Worm (Caenorhabditis elegans) whole organism, young adult: ENCODE data around the gene Y61A9LA.3.

Experiments
- B0035.1 ChIP-seq: sonication (generic microtip); optimal IDR thresholded peaks from 2 replicates; lab custom pipeline; 2016; ENCODE audit warnings: missing genetic modification characterization, mild to moderate bottlenecking, missing compliant biosample characterization, missing genotype, missing genetic modification reagents
- D2030.7 ChIP-seq: fragments of 200-800 bp; sonication (Bioruptor generic); IDR thresholded peaks from 2 replicates; pipeline ENCODE4 v1.3.6; 2022; ENCODE audit warnings: missing genetic modification reagents, missing genetic modification characterization, missing compliant biosample characterization
- F37B4.10 ChIP-seq: fragments of 200-800 bp; sonication (Bioruptor generic); IDR thresholded peaks from 2 replicates; pipeline ENCODE4 v1.3.6; 2022; ENCODE audit warnings: missing genetic modification characterization, missing compliant biosample characterization
- F39B2.1 ChIP-seq: fragments of 200-800 bp; sonication (Bioruptor generic); IDR thresholded peaks from 2 replicates; pipeline ENCODE4 v1.3.6; 2022; ENCODE audit warnings: missing genetic modification reagents, missing genetic modification characterization, missing compliant biosample characterization
- F52B5.7 ChIP-seq: sonication (generic microtip); optimal IDR thresholded peaks from 2 replicates; lab custom pipeline; 2016; ENCODE audit warnings: mild to moderate bottlenecking, missing genetic modification characterization, missing compliant biosample characterization
- T07F8.4 ChIP-seq: sonication (generic microtip); optimal IDR thresholded peaks from 2 replicates; lab custom pipeline; 2016; ENCODE audit warnings: mild to moderate bottlenecking, missing genetic modification characterization, moderate library complexity, missing compliant biosample characterization
- Y56A3A.18 ChIP-seq: fragments of 200-800 bp; sonication (Bioruptor generic); IDR thresholded peaks from 2 replicates; pipeline ENCODE4 v1.3.6; 2022; ENCODE audit warnings: missing genetic modification reagents, missing genetic modification characterization, missing compliant biosample characterization
- Y67H2A.10 ChIP-seq: fragments of 200-800 bp; sonication (Bioruptor generic); conservative IDR thresholded peaks from 2 replicates; pipeline ENCODE4 v1.3.6; 2022; ENCODE audit warnings: missing genetic modification reagents, missing genetic modification characterization, missing compliant biosample characterization
- aptf-3 ChIP-seq: fragments of 200-800 bp; sonication (Bioruptor generic); IDR thresholded peaks from 2 replicates; pipeline ENCODE4 v1.3.6; 2022; ENCODE audit warnings: missing genetic modification characterization, missing compliant biosample characterization
- atf-7 ChIP-seq: sonication (generic microtip); optimal IDR thresholded peaks from 2 replicates; lab custom pipeline; 2017; ENCODE audit warnings: mild to moderate bottlenecking, missing genetic modification characterization, missing compliant biosample characterization
- attf-3 ChIP-seq: fragments of 200-800 bp; sonication (Bioruptor generic); conservative IDR thresholded peaks from 2 replicates; pipeline ENCODE4 v1.3.6; 2022; ENCODE audit warnings: missing genetic modification reagents, missing genetic modification characterization, missing compliant biosample characterization
- cebp-1 ChIP-seq, 2 experiments: fragments of 200-800 bp in 1 of 2; sonication (Bioruptor generic) in 1 of 2; sonication (generic microtip) in 1 of 2; IDR thresholded peaks in 1 of 2; optimal IDR thresholded peaks in 1 of 2; 2 replicates each; pipeline versions ENCODE4 v1.3.6 to Lab custom; 2017 to 2022; ENCODE audit warnings: missing compliant biosample characterization in 2 of 2, missing genetic modification characterization in 2 of 2, mild to moderate bottlenecking in 1 of 2, missing genetic modification reagents in 1 of 2, moderate library complexity in 1 of 2
- cebp-2 ChIP-seq: fragments of 200-800 bp; sonication (Bioruptor generic); IDR thresholded peaks from 2 replicates; pipeline ENCODE4 v1.3.6; 2022; ENCODE audit warnings: missing genetic modification characterization, missing compliant biosample characterization
- ceh-40 ChIP-seq: fragments of 200-800 bp; sonication (Bioruptor generic); IDR thresholded peaks from 2 replicates; pipeline ENCODE4 v1.3.6; 2022; ENCODE audit warnings: missing genetic modification characterization, missing compliant biosample characterization
- ceh-58 ChIP-seq: fragments of 200-800 bp; sonication (Bioruptor generic); IDR thresholded peaks from 2 replicates; pipeline ENCODE4 v1.3.6; 2022; ENCODE audit warnings: missing genetic modification characterization, missing compliant biosample characterization
- ceh-91 ChIP-seq: fragments of 200-800 bp; sonication (Bioruptor generic); IDR thresholded peaks from 2 replicates; pipeline ENCODE4 v1.3.6; 2022; ENCODE audit warnings: missing genetic modification reagents, missing genetic modification characterization, missing compliant biosample characterization
- lag-1 ChIP-seq: fragments of 200-800 bp; sonication (Bioruptor generic); IDR thresholded peaks from 2 replicates; pipeline ENCODE4 v1.3.6; 2022; ENCODE audit warnings: missing genetic modification reagents, missing genetic modification characterization, missing compliant biosample characterization
- lin-26 ChIP-seq: fragments of 200-800 bp; sonication (Bioruptor generic); IDR thresholded peaks from 2 replicates; pipeline ENCODE4 v1.3.6; 2022; ENCODE audit warnings: missing genetic modification reagents, missing genetic modification characterization, missing compliant biosample characterization
- lin-35 ChIP-seq, 3 experiments: fragments of 150-350 bp in 2 of 3; sonication (generic microtip) in 1 of 3; optimal IDR thresholded peaks; 2 replicates each; lab custom pipeline; 2014 to 2018; ENCODE audit warnings: missing biosample characterization in 3 of 3, missing genetic modification characterization in 3 of 3, missing genetic modification reagents in 3 of 3
- lsl-1 ChIP-seq: fragments of 200-800 bp; sonication (Bioruptor generic); optimal IDR thresholded peaks from 2 replicates; lab custom pipeline; 2018; ENCODE audit warnings: mild to moderate bottlenecking, missing genetic modification characterization, moderate library complexity, missing compliant biosample characterization
- madf-10 ChIP-seq: sonication (generic microtip); optimal IDR thresholded peaks from 2 replicates; lab custom pipeline; 2016; ENCODE audit warnings: mild to moderate bottlenecking, missing genetic modification characterization, missing compliant biosample characterization
- madf-6 ChIP-seq: fragments of 200-800 bp; sonication (Bioruptor generic); IDR thresholded peaks from 2 replicates; pipeline ENCODE4 v1.3.6; 2022; ENCODE audit warnings: missing genetic modification reagents, missing genetic modification characterization, missing compliant biosample characterization
- nfyb-1 ChIP-seq: fragments of 200-800 bp; sonication (Bioruptor generic); IDR thresholded peaks from 2 replicates; pipeline ENCODE4 v1.3.6; 2022; ENCODE audit warnings: missing genetic modification reagents, missing genetic modification characterization, missing compliant biosample characterization
- nhr-90 ChIP-seq: sonication (generic microtip); optimal IDR thresholded peaks from 2 replicates; lab custom pipeline; 2016; ENCODE audit warnings: missing genotype, mild to moderate bottlenecking, missing genetic modification characterization, missing compliant biosample characterization
- pbrm-1 ChIP-seq: fragments of 200-800 bp; sonication (Bioruptor generic); IDR thresholded peaks from 2 replicates; pipeline ENCODE4 v1.3.6; 2022; ENCODE audit warnings: missing genetic modification reagents, missing genetic modification characterization, missing compliant biosample characterization
- pha-4 ChIP-seq: fragments of 150-350 bp; sonication (generic microtip); optimal IDR thresholded peaks from 2 replicates; lab custom pipeline; 2014; ENCODE audit warnings: missing biosample characterization, missing genetic modification reagents, missing genetic modification characterization
- rpc-1 ChIP-seq, 2 experiments: fragments of 150-350 bp in 1 of 2; sonication (generic microtip) in 1 of 2; optimal IDR thresholded peaks; 2 replicates each; lab custom pipeline; 2014 to 2018; ENCODE audit warnings: missing biosample characterization in 1 of 2, missing genetic modification characterization in 1 of 2, missing genetic modification reagents in 1 of 2, missing genotype in 1 of 2
- sea-2 ChIP-seq: fragments of 200-800 bp; sonication (Bioruptor generic); IDR thresholded peaks from 2 replicates; pipeline ENCODE4 v1.3.6; 2022; ENCODE audit warnings: missing genetic modification characterization, missing compliant biosample characterization
- snpc-3.4 ChIP-seq: sonication (generic microtip); optimal IDR thresholded peaks from 2 replicates; lab custom pipeline; 2017; ENCODE audit warnings: missing genetic modification characterization, mild to moderate bottlenecking, missing compliant biosample characterization, antibody characterized with exemption, moderate library complexity, missing genotype, missing genetic modification reagents
- somi-1 ChIP-seq: fragments of 200-800 bp; sonication (Bioruptor generic); optimal IDR thresholded peaks from 2 replicates; lab custom pipeline; 2018; ENCODE audit warnings: mild to moderate bottlenecking, missing genetic modification characterization, missing compliant biosample characterization
- xnd-1 ChIP-seq: sonication (generic microtip); optimal IDR thresholded peaks from 2 replicates; lab custom pipeline; 2016; ENCODE audit warnings: missing genotype, missing genetic modification reagents, missing genetic modification characterization, missing compliant biosample characterization
- zim-3 ChIP-seq: sonication (generic microtip); optimal IDR thresholded peaks from 2 replicates; lab custom pipeline; 2017; ENCODE audit warnings: mild to moderate bottlenecking, missing genetic modification characterization, moderate library complexity, missing compliant biosample characterization

Gene Y61A9LA.3

ce11 chrV:4570833-4571232, at the start of gene Y61A9LA.3:
Gene Y61A9LA.3, plus strand, starts transcription at chrV:4571133.
- TF ChIP-seq ceh-40 (GFP tag; lab: Robert Waterston, UW) = no peak
- TF ChIP-seq rpc-1 (optimal IDR thresholded peaks at IDR 0.05; lab: Kevin White, UChicago) = no peak
- no peak for TF ChIP-seq rpc-1 (tag; optimal IDR thresholded peaks at IDR 0.05; lab: Kevin White, UChicago)
- no peak for TF ChIP-seq madf-6 (GFP tag; lab: Robert Waterston, UW)
- no peak for TF ChIP-seq B0035.1
- TF ChIP-seq T07F8.4 (tag; lab: Kevin White, UChicago) = no peak

ce11 chrV:4523312-4523711, 47.6 kb upstream of the Y61A9LA.3 start:
- TF ChIP-seq B0035.1 = no peak
- TF ChIP-seq Y56A3A.18 (GFP tag; lab: Robert Waterston, UW) = no peak
- no peak for TF ChIP-seq snpc-3.4
- TF ChIP-seq ceh-58 = no peak
- no peak for TF ChIP-seq F52B5.7 (tag; lab: Kevin White, UChicago)
- TF ChIP-seq lin-35 (GFP tag; optimal IDR thresholded peaks at IDR 0.05; lab: Kevin White, UChicago) = no peak
- no peak for TF ChIP-seq sea-2 (GFP tag; lab: Robert Waterston, UW)
- TF ChIP-seq somi-1 (GFP tag; lab: Kevin White, UChicago) = no peak
- no peak for TF ChIP-seq xnd-1 (tag; lab: Kevin White, UChicago)
- no peak for TF ChIP-seq lag-1 (GFP tag; lab: Robert Waterston, UW)
- TF ChIP-seq zim-3 (tag; lab: Kevin White, UChicago) = no peak
- no peak for TF ChIP-seq lin-26 (GFP tag; lab: Robert Waterston, UW)
- TF ChIP-seq cebp-1 (GFP tag; IDR thresholded peaks at IDR 0.05; lab: Robert Waterston, UW) = no peak
- TF ChIP-seq cebp-1 (tag; optimal IDR thresholded peaks at IDR 0.05; lab: Kevin White, UChicago) = no peak
- TF ChIP-seq ceh-91 (GFP tag; lab: Robert Waterston, UW) = no peak
- no peak for TF ChIP-seq Y67H2A.10 (GFP tag; lab: Robert Waterston, UW)
- no peak for TF ChIP-seq F37B4.10 (GFP tag; lab: Robert Waterston, UW)
- no peak for TF ChIP-seq madf-10 (tag; lab: Kevin White, UChicago)

- 0 out of 2 replicates have a peak, but pooled peaks have one; percentile 24 for TF ChIP-seq cebp-2 (GFP tag; lab: Robert Waterston, UW)
- TF ChIP-seq lsl-1 (GFP tag; lab: Kevin White, UChicago) = no peak
Measured at ce11 chrV:4523844-4524243, 47.1 kb upstream of the Y61A9LA.3 start.

ce11 chrV:4524327-4524726, 46.6 kb upstream of the Y61A9LA.3 start:
- no peak for TF ChIP-seq madf-10 (tag; lab: Kevin White, UChicago)
- 0 out of 2 replicates have a peak, but pooled peaks have one; percentile 8 for TF ChIP-seq madf-6 (GFP tag; lab: Robert Waterston, UW)

ce11 chrV:4525106-4525505, 45.8 kb upstream of the Y61A9LA.3 start:
- TF ChIP-seq lag-1 (GFP tag; lab: Robert Waterston, UW) = no peak
- no peak for TF ChIP-seq aptf-3 (GFP tag; lab: Robert Waterston, UW)
- no peak for TF ChIP-seq D2030.7 (GFP tag; lab: Robert Waterston, UW)
- TF ChIP-seq somi-1 (GFP tag; lab: Kevin White, UChicago) = no peak
- TF ChIP-seq atf-7 (tag; lab: Kevin White, UChicago) = no peak
- no peak for TF ChIP-seq pbrm-1 (GFP tag; lab: Robert Waterston, UW)
- no peak for TF ChIP-seq F39B2.1 (GFP tag; lab: Robert Waterston, UW)
- no peak for TF ChIP-seq nfyb-1 (GFP tag; lab: Robert Waterston, UW)
- no peak for TF ChIP-seq nhr-90 (tag; lab: Kevin White, UChicago)
- no peak for TF ChIP-seq pha-4 (tag; lab: Kevin White, UChicago)
- no peak for TF ChIP-seq attf-3 (GFP tag; lab: Robert Waterston, UW)
